Worm (Caenorhabditis elegans): Measurements from ENCODE around the gene str-136.

The str-136 gene

ce11 chrV:8305940-8306339, 27.2 kb upstream of the str-136 start:
- no peak for TF ChIP-seq daf-16 (GFP tag; optimal IDR thresholded peaks at IDR 0.05)
- TF ChIP-seq daf-16 (tag; optimal IDR thresholded peaks at IDR 0.05) = peak; percentile 38
- TF ChIP-seq attf-4 (tag; optimal IDR thresholded peaks at IDR 0.05) = no peak
- TF ChIP-seq pqm-1 (tag; optimal IDR thresholded peaks at IDR 0.05) = peak; percentile 46
- peak; percentile 43 for TF ChIP-seq dve-1 (tag; optimal IDR thresholded peaks at IDR 0.05; ENCODE audit: insufficient read depth)
- peak; percentile 74 for TF ChIP-seq dmd-6 (GFP tag; IDR thresholded peaks at IDR 0.05)
- TF ChIP-seq lin-39 (tag; optimal IDR thresholded peaks at IDR 0.05) = no peak

DNA sequence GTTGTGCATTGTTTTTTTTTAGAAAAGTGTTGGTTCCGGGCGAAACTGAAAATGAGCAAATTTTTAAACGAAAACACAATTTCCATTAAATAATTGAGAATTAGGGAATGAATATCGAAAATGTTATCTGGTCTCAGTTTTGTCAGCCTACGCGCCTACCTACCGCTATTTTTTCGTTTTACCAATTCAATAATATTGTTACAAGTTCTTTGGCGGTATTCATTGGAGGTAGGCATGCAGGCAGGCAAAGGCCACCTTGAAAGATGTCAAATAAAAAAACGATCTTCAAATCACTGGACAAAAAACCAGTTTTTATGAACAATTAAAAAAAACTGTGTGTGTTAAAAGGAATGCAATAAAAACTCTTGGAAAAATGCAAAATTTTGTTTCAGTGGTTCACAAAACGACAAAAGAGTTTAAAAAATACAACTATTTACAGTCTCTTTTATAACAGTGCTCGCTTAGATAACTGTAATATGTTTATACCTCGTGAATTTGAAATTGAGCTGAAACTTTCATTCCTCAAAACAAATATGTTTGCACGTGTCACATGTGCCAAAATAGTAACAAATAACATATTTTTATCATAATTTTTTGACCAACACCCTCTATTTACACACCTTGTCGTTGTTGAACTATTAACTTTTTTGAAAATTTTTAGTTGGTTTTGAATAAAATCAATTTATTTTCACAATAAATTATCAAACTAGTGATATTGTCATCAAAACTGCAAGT, 25.9 kb upstream of the str-136 start, which contains the start of gene W02D7.11:
W02D7.11 (minus strand) TSS at position 51 of the 735 bp plus-strand sequence.
- peak; percentile 5 for TF ChIP-seq dve-1 (tag; optimal IDR thresholded peaks at IDR 0.05; ENCODE audit: insufficient read depth)
- no peak for TF ChIP-seq daf-16 (GFP tag; optimal IDR thresholded peaks at IDR 0.05)
- TF ChIP-seq daf-16 (tag; optimal IDR thresholded peaks at IDR 0.05) = peak; percentile 66
- no peak for TF ChIP-seq zag-1 (tag; optimal IDR thresholded peaks at IDR 0.05)

DNA sequence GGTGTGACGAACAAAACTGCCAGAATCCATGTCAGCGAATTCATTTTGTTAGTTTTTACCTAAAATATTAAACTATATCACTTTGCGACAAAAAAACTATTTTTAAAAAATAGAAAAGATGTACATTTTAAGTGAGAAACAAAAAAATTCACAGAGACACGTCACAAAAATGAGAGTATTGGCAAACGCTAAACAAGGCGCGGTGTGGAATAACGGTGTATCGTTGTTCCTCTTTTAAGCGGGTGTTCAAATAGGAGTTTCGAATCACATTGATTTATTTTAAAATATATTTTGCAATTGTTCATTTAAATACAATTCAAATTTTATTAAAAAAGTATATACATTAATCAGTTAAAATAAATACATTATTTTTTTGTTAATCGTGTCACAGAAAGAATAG, 23.8 kb upstream of the str-136 start, which contains the start of gene sel-9:
sel-9 (minus strand) TSS at position 59 of the 400 bp plus-strand sequence.
- TF ChIP-seq ceh-28 (tag; optimal IDR thresholded peaks at IDR 0.05) = no peak
- no peak for TF ChIP-seq ZK546.5 (tag; optimal IDR thresholded peaks at IDR 0.05)
- TF ChIP-seq fos-1 (tag; optimal IDR thresholded peaks at IDR 0.05) = no peak
- TF ChIP-seq nhr-10 (tag; optimal IDR thresholded peaks at IDR 0.05) = no peak
- TF ChIP-seq mdt-29 (GFP tag; IDR thresholded peaks at IDR 0.05) = no peak
- no peak for TF ChIP-seq zfp-2 (tag; optimal IDR thresholded peaks at IDR 0.05)
- TF ChIP-seq ceh-32 (tag; optimal IDR thresholded peaks at IDR 0.05; ENCODE audit: poor library complexity) = no peak
- no peak for TF ChIP-seq egl-27 (tag; optimal IDR thresholded peaks at IDR 0.05)
- no peak for TF ChIP-seq ZK337.2 (GFP tag; IDR thresholded peaks at IDR 0.05)
- no peak for TF ChIP-seq T26A8.4 (GFP tag; IDR thresholded peaks at IDR 0.05)
- TF ChIP-seq zfp-3 (GFP tag; conservative IDR thresholded peaks at IDR 0.05) = no peak
- TF ChIP-seq unc-130 (GFP tag; optimal IDR thresholded peaks at IDR 0.05) = no peak
- TF ChIP-seq daf-16 (GFP tag; optimal IDR thresholded peaks at IDR 0.05) = no peak
- peak; percentile 27 for TF ChIP-seq daf-16 (tag; optimal IDR thresholded peaks at IDR 0.05)
- TF ChIP-seq tag-97 (GFP tag; IDR thresholded peaks at IDR 0.05) = no peak
- no peak for TF ChIP-seq attf-4 (tag; optimal IDR thresholded peaks at IDR 0.05)
- no peak for TF ChIP-seq saeg-2 (GFP tag; IDR thresholded peaks at IDR 0.05)
- no peak for TF ChIP-seq hif-1 (tag; optimal IDR thresholded peaks at IDR 0.05)
- TF ChIP-seq zag-1 (tag; optimal IDR thresholded peaks at IDR 0.05) = no peak
- no peak for TF ChIP-seq lin-15B (tag; optimal IDR thresholded peaks at IDR 0.05)
- TF ChIP-seq madf-9 (GFP tag; conservative IDR thresholded peaks at IDR 0.05) = no peak
- no peak for TF ChIP-seq Y48G9A.11 (GFP tag; IDR thresholded peaks at IDR 0.05)
- TF ChIP-seq lin-38 (GFP tag; IDR thresholded peaks at IDR 0.05) = no peak
- peak; percentile 67 for TF ChIP-seq aha-1 (tag)
- no peak for TF ChIP-seq ama-1 (optimal IDR thresholded peaks at IDR 0.05)
- TF ChIP-seq ceh-82 (tag; optimal IDR thresholded peaks at IDR 0.05) = no peak
- no peak for TF ChIP-seq set-16 (GFP tag; IDR thresholded peaks at IDR 0.05)
- TF ChIP-seq Y75B8A.6 (GFP tag; IDR thresholded peaks at IDR 0.05) = no peak
- peak; percentile 37 for TF ChIP-seq dve-1 (tag; optimal IDR thresholded peaks at IDR 0.05; ENCODE audit: insufficient read depth)
- no peak for TF ChIP-seq cey-2 (tag; optimal IDR thresholded peaks at IDR 0.05; ENCODE audit: borderline replicate concordance, insufficient read depth)
- no peak for TF ChIP-seq nhr-111 (GFP tag; optimal IDR thresholded peaks at IDR 0.05)
- TF ChIP-seq rbr-2 (tag; optimal IDR thresholded peaks at IDR 0.05) = no peak
- no peak for TF ChIP-seq mdl-1 (tag; optimal IDR thresholded peaks at IDR 0.05)
- no peak for TF ChIP-seq F26F4.8 (GFP tag; conservative IDR thresholded peaks at IDR 0.05)
- TF ChIP-seq T20F7.1 (GFP tag; optimal IDR thresholded peaks at IDR 0.05) = peak; percentile 97
- peak; percentile 45 for TF ChIP-seq mep-1 (tag; optimal IDR thresholded peaks at IDR 0.05)
- no peak for TF ChIP-seq nhr-25 (tag; optimal IDR thresholded peaks at IDR 0.05; ENCODE audit: borderline replicate concordance, insufficient read depth)
- TF ChIP-seq lir-3 (tag; optimal IDR thresholded peaks at IDR 0.05) = no peak
- no peak for TF ChIP-seq daf-19 (GFP tag; conservative IDR thresholded peaks at IDR 0.05)
- no peak for TF ChIP-seq F37D6.2 (tag; optimal IDR thresholded peaks at IDR 0.05)
- no peak for TF ChIP-seq nhr-77 (tag; optimal IDR thresholded peaks at IDR 0.05)
- no peak for TF ChIP-seq zip-11 (GFP tag; IDR thresholded peaks at IDR 0.05)
- TF ChIP-seq aly-2 (tag; optimal IDR thresholded peaks at IDR 0.05) = no peak

All from whole organism, L4 larva.